Fruit fly (Drosophila melanogaster) Kc167 (cell line): Measurements from ENCODE around the gene CG12507.

Experiments
- Myc ChIP-seq: fragments of >200 bp; optimal IDR thresholded peaks from 2 replicates; lab custom pipeline; 2017; ENCODE audit warnings: missing external identifiers
- h ChIP-seq: fragments of >200 bp; optimal IDR thresholded peaks from 3 replicates; lab custom pipeline; 2018; ENCODE audit warnings: missing external identifiers

DNA sequence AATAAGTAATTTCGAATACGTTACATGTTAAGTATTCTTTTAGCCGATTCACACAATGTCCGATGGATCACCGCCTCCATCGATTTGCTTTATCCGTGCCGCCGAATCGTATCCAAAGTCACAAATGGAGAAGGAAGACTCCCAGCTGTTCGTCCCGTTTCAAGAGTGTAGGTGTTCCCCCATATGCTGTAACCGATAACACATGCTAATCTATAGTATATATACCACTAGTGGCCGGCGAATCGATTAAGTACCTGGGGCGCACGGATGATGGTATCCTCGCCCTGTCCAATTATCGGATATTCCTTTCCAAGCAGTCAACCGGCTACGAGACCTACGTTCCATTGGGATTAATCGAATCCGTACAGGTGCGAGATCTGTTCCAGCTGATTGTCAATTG, 31.3 kb upstream of the CG12507 start, which contains the start of gene ERp44:
- TF ChIP-seq h (lab: Kevin White, UChicago), result no peak
- TF ChIP-seq Myc (lab: Kevin White, UChicago), result no peak
